Worm (Caenorhabditis elegans) whole organism, L4 larva: ENCODE measurements around the gene F14F9.8.

Experiments
- aha-1 ChIP-seq: fragments of 150-350 bp; peaks from one replicate; lab custom pipeline; 2014; ENCODE audit warnings: missing biosample characterization, missing genetic modification characterization
- ceh-62 ChIP-seq: sonication (generic microtip); optimal IDR thresholded peaks from 2 replicates; lab custom pipeline; 2017; ENCODE audit warnings: missing biosample characterization, missing genetic modification characterization
- ceh-82 ChIP-seq: sonication (generic microtip); optimal IDR thresholded peaks from 2 replicates; lab custom pipeline; 2017; ENCODE audit warnings: missing biosample characterization, missing genetic modification characterization
- ces-1 ChIP-seq: fragments of 150-350 bp; sonication (generic microtip); optimal IDR thresholded peaks from 4 replicates; lab custom pipeline; 2014; ENCODE audit warnings: missing biosample characterization, missing genetic modification reagents, missing genetic modification characterization
- daf-12 ChIP-seq: fragments of 150-350 bp; optimal IDR thresholded peaks from 2 replicates; lab custom pipeline; 2014; ENCODE audit warnings: missing biosample characterization, missing genetic modification reagents, missing genetic modification characterization
- dpl-1 ChIP-seq: fragments of 150-350 bp; optimal IDR thresholded peaks from 2 replicates; lab custom pipeline; 2014; ENCODE audit warnings: missing biosample characterization, missing genetic modification reagents, missing genetic modification characterization
- dve-1 ChIP-seq: sonication (generic microtip); optimal IDR thresholded peaks from 2 replicates; lab custom pipeline; 2017; ENCODE audit warnings: antibody characterized with exemption, mild to moderate bottlenecking, missing genetic modification characterization, missing compliant biosample characterization; ENCODE audit not compliant: insufficient read depth
- fos-1 ChIP-seq: fragments of 150-350 bp; optimal IDR thresholded peaks from 2 replicates; lab custom pipeline; 2014; ENCODE audit warnings: missing biosample characterization, missing genetic modification characterization
- gei-8 ChIP-seq: fragments of 200-800 bp; sonication (Bioruptor generic); optimal IDR thresholded peaks from 2 replicates; lab custom pipeline; 2018; ENCODE audit warnings: mild to moderate bottlenecking, missing genetic modification characterization, missing compliant biosample characterization
- hlh-11 ChIP-seq: fragments of 200-800 bp; sonication (Bioruptor generic); optimal IDR thresholded peaks from 2 replicates; lab custom pipeline; 2018; ENCODE audit warnings: mild to moderate bottlenecking, missing genetic modification characterization, missing compliant biosample characterization
- hlh-30 ChIP-seq: sonication (generic microtip); optimal IDR thresholded peaks from 2 replicates; lab custom pipeline; 2017; ENCODE audit warnings: antibody characterized with exemption, mild to moderate bottlenecking, missing genetic modification characterization, missing compliant biosample characterization; ENCODE audit not compliant: insufficient read depth
- hmg-1.1 ChIP-seq: fragments of 200-800 bp; sonication (Bioruptor generic); IDR thresholded peaks from 2 replicates; pipeline ENCODE4 v1.3.6; 2022; ENCODE audit warnings: missing genetic modification reagents, missing genetic modification characterization, missing compliant biosample characterization
- lin-13 ChIP-seq: fragments of 150-350 bp; optimal IDR thresholded peaks from 2 replicates; lab custom pipeline; 2014; ENCODE audit warnings: missing biosample characterization, missing genetic modification reagents, missing genetic modification characterization
- lin-29 ChIP-seq: fragments of 200-800 bp; sonication (Bioruptor generic); IDR thresholded peaks from 2 replicates; pipeline ENCODE4 v1.3.6; 2022; ENCODE audit warnings: missing genetic modification reagents, missing genetic modification characterization, missing compliant biosample characterization
- lsy-2 ChIP-seq, 2 experiments: fragments of 150-350 bp in 1 of 2; sonication (generic microtip) in 1 of 2; optimal IDR thresholded peaks; 2 replicates each; lab custom pipeline; 2014 to 2017; ENCODE audit warnings: missing biosample characterization in 2 of 2, missing genetic modification characterization in 2 of 2
- madf-5 ChIP-seq, 2 experiments: fragments of 200-800 bp; sonication (Bioruptor generic); IDR thresholded peaks; 2 replicates each; pipeline ENCODE4 v1.3.6; 2022; ENCODE audit warnings: missing compliant biosample characterization in 2 of 2, missing genetic modification characterization in 2 of 2
- mdl-1 ChIP-seq, 2 experiments: fragments of 150-350 bp in 1 of 2; sonication (generic microtip) in 1 of 2; optimal IDR thresholded peaks; 2 replicates each; lab custom pipeline; 2014 to 2017; ENCODE audit warnings: missing biosample characterization in 2 of 2, missing genetic modification characterization in 2 of 2
- mxl-3 ChIP-seq: fragments of 200-800 bp; sonication (Bioruptor generic); optimal IDR thresholded peaks from 2 replicates; lab custom pipeline; 2018; ENCODE audit warnings: mild to moderate bottlenecking, missing genetic modification characterization, missing compliant biosample characterization
- nhr-11 ChIP-seq: fragments of 150-350 bp; optimal IDR thresholded peaks from 2 replicates; lab custom pipeline; 2014; ENCODE audit warnings: missing biosample characterization, missing genetic modification characterization
- nhr-237 ChIP-seq: sonication (generic microtip); optimal IDR thresholded peaks from 2 replicates; lab custom pipeline; 2017; ENCODE audit warnings: missing biosample characterization, missing genetic modification characterization
- nhr-25 ChIP-seq: sonication (generic microtip); optimal IDR thresholded peaks from 2 replicates; lab custom pipeline; 2017; ENCODE audit warnings: missing genetic modification characterization, mild to moderate bottlenecking, missing compliant biosample characterization, antibody characterized with exemption, moderate library complexity, borderline replicate concordance; ENCODE audit not compliant: insufficient read depth
- nhr-28 ChIP-seq: fragments of 150-350 bp; optimal IDR thresholded peaks from 2 replicates; lab custom pipeline; 2014; ENCODE audit warnings: missing biosample characterization, missing genetic modification characterization
- pha-4 ChIP-seq, 2 experiments: fragments of 150-350 bp in 1 of 2; fragments of 200-800 bp in 1 of 2; sonication (Bioruptor generic) in 1 of 2; IDR thresholded peaks in 1 of 2; optimal IDR thresholded peaks in 1 of 2; 2 replicates each; pipeline versions ENCODE4 v1.3.6 to Lab custom; 2014 to 2022; ENCODE audit warnings: missing genetic modification characterization in 2 of 2, missing genetic modification reagents in 2 of 2, missing biosample characterization in 1 of 2, missing compliant biosample characterization in 1 of 2
- php-3 ChIP-seq: fragments of 200-800 bp; sonication (Bioruptor generic); IDR thresholded peaks from 2 replicates; pipeline ENCODE4 v1.3.6; 2022; ENCODE audit warnings: missing genetic modification reagents, missing genetic modification characterization, missing compliant biosample characterization
- sdz-12 ChIP-seq: fragments of 200-800 bp; sonication (Bioruptor generic); optimal IDR thresholded peaks from 2 replicates; lab custom pipeline; 2018; ENCODE audit warnings: mild to moderate bottlenecking, missing genetic modification characterization, missing compliant biosample characterization
- skn-1 ChIP-seq: fragments of 150-350 bp; optimal IDR thresholded peaks from 2 replicates; lab custom pipeline; 2014; ENCODE audit warnings: missing biosample characterization, missing genetic modification characterization
- snpc-4 ChIP-seq: fragments of 150-350 bp; optimal IDR thresholded peaks from 2 replicates; lab custom pipeline; 2014; ENCODE audit warnings: missing biosample characterization, missing genetic modification characterization
- unc-130 ChIP-seq: sonication (generic microtip); optimal IDR thresholded peaks from 2 replicates; lab custom pipeline; 2016; ENCODE audit warnings: missing genetic modification reagents, missing genetic modification characterization, missing compliant biosample characterization
- unc-62 ChIP-seq, 3 experiments: fragments of 150-350 bp in 1 of 3; sonication (generic microtip); optimal IDR thresholded peaks in 2 of 3; peaks in 1 of 3; 1 replicate in 1 of 3; 2 replicates in 2 of 3; lab custom pipeline; 2014 to 2017; ENCODE audit warnings: missing biosample characterization in 3 of 3, missing genetic modification characterization in 3 of 3, missing genetic modification reagents in 3 of 3, missing genotype in 1 of 3
- zip-11 ChIP-seq: fragments of 200-800 bp; sonication (Bioruptor generic); IDR thresholded peaks from 2 replicates; pipeline ENCODE4 v1.3.6; 2022; ENCODE audit warnings: missing genetic modification characterization, missing compliant biosample characterization
- zip-2 ChIP-seq: fragments of 150-350 bp; optimal IDR thresholded peaks from 2 replicates; lab custom pipeline; 2014; ENCODE audit warnings: missing biosample characterization, missing genetic modification characterization

Gene F14F9.8

DNA sequence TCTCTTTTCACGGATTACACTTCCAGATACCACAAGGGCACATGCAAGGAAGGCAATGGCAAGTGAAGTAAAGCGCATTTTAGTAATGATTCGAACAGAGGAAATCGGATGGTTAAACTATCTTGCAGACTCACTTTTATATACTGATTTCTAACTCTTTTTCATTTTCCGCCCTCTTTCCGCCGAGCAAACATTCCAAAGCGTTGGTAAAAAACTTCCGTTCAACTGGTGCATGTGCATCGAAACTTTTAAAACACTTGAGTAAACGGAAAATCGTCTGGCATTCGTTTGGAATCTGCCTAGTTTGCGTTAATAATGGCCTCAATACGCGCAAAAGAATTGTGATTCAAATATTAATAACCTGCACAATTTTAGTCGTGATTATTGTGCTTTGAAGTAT lies 34.6 kb downstream of the F14F9.8 start, which contains the start of gene abu-7:
TSS of gene abu-7 (minus strand) at position 101 of the 400 bp plus-strand sequence.
- TF ChIP-seq sdz-12 (GFP tag; lab: Kevin White, UChicago) (no peak), ceh-62 (tag; lab: Kevin White, UChicago) (no peak), mxl-3 (no peak), hmg-1.1 (GFP tag; lab: Robert Waterston, UW) (no peak), zip-11 (GFP tag; lab: Robert Waterston, UW) (no peak), lin-29 (no peak)

ce11 chrV:5165426-5165825 lies 35.3 kb downstream of the F14F9.8 start, which contains the start of gene srw-140:
Gene srw-140, plus strand, starts transcription at chrV:5165726.
- TF ChIP-seq zip-2 (tag; lab: Kevin White, UChicago) = no peak
- no peak for TF ChIP-seq daf-12 (tag; lab: Kevin White, UChicago)
- no peak for TF ChIP-seq lsy-2 (tag; optimal IDR thresholded peaks at IDR 0.05; lab: Kevin White, UChicago)
- TF ChIP-seq gei-8 (GFP tag; lab: Kevin White, UChicago) = no peak
- no peak for TF ChIP-seq unc-130
- no peak for TF ChIP-seq madf-5 (GFP tag; IDR thresholded peaks at IDR 0.05; lab: Robert Waterston, UW)
- no peak for TF ChIP-seq hmg-1.1 (GFP tag; lab: Robert Waterston, UW)
- TF ChIP-seq nhr-25 (tag; lab: Kevin White, UChicago) = no peak
- no peak for TF ChIP-seq fos-1 (tag; lab: Kevin White, UChicago)
- no peak for TF ChIP-seq dpl-1 (GFP tag; lab: Kevin White, UChicago)
- TF ChIP-seq aha-1 (tag; lab: Kevin White, UChicago) = peak; percentile 40
- no peak for TF ChIP-seq nhr-237
- TF ChIP-seq snpc-4 (tag; lab: Kevin White, UChicago) = no peak
- TF ChIP-seq hlh-30 = no peak
- TF ChIP-seq unc-62 (GFP tag; optimal IDR thresholded peaks at IDR 0.05 in 1 of 2; lab: Kevin White, UChicago) = peak in 1 of 2 experiments; percentile 35
- TF ChIP-seq unc-62 (tag; optimal IDR thresholded peaks at IDR 0.05; lab: Kevin White, UChicago) = no peak
- TF ChIP-seq, all 104 proteins: peak for 2

ce11 chrV:5169586-5169985 lies 39.5 kb downstream of the F14F9.8 start, which contains the start of gene srt-64:
Gene srt-64, minus strand, starts transcription at chrV:5169686.
- no peak for TF ChIP-seq lin-13 (GFP tag; lab: Kevin White, UChicago)
- TF ChIP-seq unc-62 (GFP tag; optimal IDR thresholded peaks at IDR 0.05 in 1 of 2; lab: Kevin White, UChicago) = peak in 1 of 2 experiments; percentile 25
- no peak for TF ChIP-seq unc-62 (tag; optimal IDR thresholded peaks at IDR 0.05; lab: Kevin White, UChicago)

DNA sequence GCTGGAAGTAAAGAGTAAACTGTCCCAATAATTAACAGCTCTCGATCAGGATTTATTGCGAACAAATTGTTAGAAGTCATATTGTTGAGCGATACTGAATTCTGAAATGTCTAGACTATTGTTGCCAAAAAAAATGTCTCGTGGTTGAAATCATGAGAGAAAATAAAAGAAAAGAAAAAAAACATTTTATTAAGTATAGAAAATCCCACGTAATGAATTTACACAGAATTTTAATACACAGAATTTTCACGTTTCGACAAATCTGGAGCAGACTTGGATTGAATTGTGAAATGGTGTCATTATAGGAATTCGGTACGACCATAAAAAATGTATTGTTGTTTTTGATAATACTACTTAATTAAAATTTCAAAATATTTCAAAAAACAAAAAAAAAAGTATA lies 42.7 kb downstream of the F14F9.8 start, which contains the start of gene srt-65:
TSS of gene srt-65 (minus strand) at position 101 of the 400 bp plus-strand sequence.
- no peak for TF ChIP-seq pha-4 (GFP tag; IDR thresholded peaks at IDR 0.05; lab: Robert Waterston, UW)
- TF ChIP-seq pha-4 (tag; optimal IDR thresholded peaks at IDR 0.05; lab: Kevin White, UChicago) = no peak
- no peak for TF ChIP-seq skn-1 (tag; lab: Kevin White, UChicago)
- TF ChIP-seq hlh-30 = no peak
- TF ChIP-seq dpl-1 (GFP tag; lab: Kevin White, UChicago) = no peak
- TF ChIP-seq nhr-25 (tag; lab: Kevin White, UChicago) = no peak
- no peak for TF ChIP-seq aha-1 (tag; lab: Kevin White, UChicago)
- no peak for TF ChIP-seq php-3 (GFP tag; lab: Robert Waterston, UW)
- no peak for TF ChIP-seq ceh-82 (tag; lab: Kevin White, UChicago)
- no peak for TF ChIP-seq ces-1 (GFP tag; lab: Kevin White, UChicago)
- no peak for TF ChIP-seq hlh-11 (tag; lab: Kevin White, UChicago)

ce11 chrV:5177209-5177608 lies 47.1 kb downstream of the F14F9.8 start, which contains the start of gene ugt-51:
Gene ugt-51, minus strand, starts transcription at chrV:5177309.
- no peak for TF ChIP-seq nhr-11 (tag; lab: Kevin White, UChicago)
- TF ChIP-seq aha-1 (tag; lab: Kevin White, UChicago) = peak; percentile 77
- TF ChIP-seq mdl-1 (tag; optimal IDR thresholded peaks at IDR 0.05; lab: Kevin White, UChicago) = no peak
- peak; percentile 85 for TF ChIP-seq nhr-28 (tag; lab: Kevin White, UChicago)
- peak; percentile 40 for TF ChIP-seq dve-1 (tag; lab: Kevin White, UChicago)
